Fruit fly (Drosophila melanogaster) whole organism, embryonic: ENCODE data around the gene dpr15.

Experiments
- Asciz ChIP-seq: fragments of 200-800 bp; sonication (Bioruptor generic); optimal IDR thresholded peaks from 2 replicates; lab custom pipeline; 2017; ENCODE audit warnings: missing biosample characterization, mild to moderate bottlenecking, missing genetic modification characterization, missing genetic modification reagents
- BEAF-32 ChIP-seq: fragments of 200-800 bp; sonication (Bioruptor generic); optimal IDR thresholded peaks from 3 replicates; lab custom pipeline; 2017; ENCODE audit warnings: missing biosample characterization, missing genetic modification characterization, mild to moderate bottlenecking, moderate library complexity, missing genetic modification reagents
- Blimp-1 ChIP-seq: fragments of 200-800 bp; sonication (Bioruptor generic); optimal IDR thresholded peaks from 3 replicates; lab custom pipeline; 2018; ENCODE audit warnings: missing biosample characterization, missing genetic modification characterization, mild to moderate bottlenecking, moderate library complexity, missing genetic modification reagents
- CG12769 ChIP-seq: fragments of 200-800 bp; sonication (Bioruptor generic); optimal IDR thresholded peaks from 2 replicates; lab custom pipeline; 2019; ENCODE audit warnings: missing biosample characterization, mild to moderate bottlenecking, missing genetic modification characterization, moderate library complexity
- CG13424 ChIP-seq: fragments of 200-800 bp; sonication (Bioruptor generic); optimal IDR thresholded peaks from 2 replicates; lab custom pipeline; 2019; ENCODE audit warnings: missing biosample characterization, mild to moderate bottlenecking, missing genetic modification characterization, moderate library complexity
- CG14441 ChIP-seq: fragments of 200-800 bp; sonication (Bioruptor generic); IDR thresholded peaks from 2 replicates; pipeline ENCODE4 v1.3.6; 2022; ENCODE audit warnings: missing biosample characterization, missing genetic modification characterization
- CG16779 ChIP-seq: fragments of 200-800 bp; sonication (Bioruptor generic); IDR thresholded peaks from 2 replicates; pipeline ENCODE4 v1.3.6; 2022; ENCODE audit warnings: missing biosample characterization, missing genetic modification characterization
- CG16813 ChIP-seq: fragments of 200-800 bp; sonication (Bioruptor generic); IDR thresholded peaks from 3 replicates; pipeline ENCODE4 v1.3.6; 2022; ENCODE audit warnings: missing biosample characterization, missing genetic modification characterization; ENCODE audit not compliant: partially characterized antibody
- CG17328 ChIP-seq: fragments of 200-800 bp; sonication (Bioruptor generic); IDR thresholded peaks from 2 replicates; pipeline ENCODE4 v1.3.6; 2022; ENCODE audit warnings: missing biosample characterization, missing genetic modification characterization
- CG18262 ChIP-seq: fragments of 200-800 bp; optimal IDR thresholded peaks from 3 replicates; lab custom pipeline; 2019; ENCODE audit warnings: missing biosample characterization, mild to moderate bottlenecking, missing genetic modification characterization, moderate library complexity
- CG2199 ChIP-seq: fragments of 200-800 bp; sonication (Bioruptor generic); IDR thresholded peaks from 3 replicates; pipeline ENCODE4 v1.3.6; 2022; ENCODE audit warnings: missing biosample characterization, missing genetic modification characterization
- CG2875 ChIP-seq: fragments of 200-800 bp; sonication (Bioruptor generic); optimal IDR thresholded peaks from 2 replicates; lab custom pipeline; 2017; ENCODE audit warnings: missing biosample characterization, mild to moderate bottlenecking, missing genetic modification characterization, missing genetic modification reagents
- CG30403 ChIP-seq: fragments of 200-800 bp; sonication (Bioruptor generic); optimal IDR thresholded peaks from 3 replicates; lab custom pipeline; 2016; ENCODE audit warnings: missing biosample characterization, missing genetic modification characterization
- CG5180 ChIP-seq: fragments of 200-800 bp; sonication (Bioruptor generic); optimal IDR thresholded peaks from 3 replicates; lab custom pipeline; 2017; ENCODE audit warnings: missing biosample characterization, missing genetic modification characterization, mild to moderate bottlenecking, moderate library complexity, missing genetic modification reagents
- CG5953 ChIP-seq: fragments of 200-800 bp; sonication (Bioruptor generic); IDR thresholded peaks from 2 replicates; pipeline ENCODE4 v1.3.6; 2022; ENCODE audit warnings: missing biosample characterization, missing genetic modification characterization
- CG7357 ChIP-seq: fragments of 200-800 bp; sonication (Bioruptor generic); IDR thresholded peaks from 3 replicates; pipeline ENCODE4 v1.3.6; 2022; ENCODE audit warnings: missing biosample characterization, missing genetic modification characterization
- CG7745 ChIP-seq: fragments of 200-800 bp; sonication (Bioruptor generic); optimal IDR thresholded peaks from 2 replicates; lab custom pipeline; 2018; ENCODE audit warnings: missing biosample characterization, mild to moderate bottlenecking, missing genetic modification characterization, moderate library complexity
- CG7839 ChIP-seq: fragments of 200-800 bp; sonication (Bioruptor generic); optimal IDR thresholded peaks from 3 replicates; lab custom pipeline; 2018; ENCODE audit warnings: missing biosample characterization, mild to moderate bottlenecking, missing genetic modification characterization, moderate library complexity
- CG8924 ChIP-seq: fragments of 200-800 bp; optimal IDR thresholded peaks from 3 replicates; lab custom pipeline; 2019; ENCODE audit warnings: missing biosample characterization, mild to moderate bottlenecking, missing genetic modification characterization, moderate library complexity
- H15 ChIP-seq: fragments of 200-800 bp; sonication (Bioruptor generic); IDR thresholded peaks from 3 replicates; pipeline ENCODE4 v1.3.6; 2022; ENCODE audit warnings: missing biosample characterization, missing genetic modification characterization
- Lim3 ChIP-seq: fragments of 200-800 bp; sonication (Bioruptor generic); IDR thresholded peaks from 2 replicates; pipeline ENCODE4 v1.3.6; 2022; ENCODE audit warnings: missing biosample characterization, missing genetic modification characterization
- MTF-1 ChIP-seq: fragments of 200-800 bp; sonication (Bioruptor generic); optimal IDR thresholded peaks from 2 replicates; lab custom pipeline; 2018; ENCODE audit warnings: missing biosample characterization, mild to moderate bottlenecking, missing genetic modification characterization, borderline replicate concordance
- Med ChIP-seq: fragments of 200-800 bp; sonication (Bioruptor generic); peaks from one replicate; lab custom pipeline; 2016; ENCODE audit warnings: missing biosample characterization, missing genetic modification characterization, mild to moderate bottlenecking, inconsistent platforms, moderate library complexity
- Rx ChIP-seq: fragments of 200-800 bp; sonication (Bioruptor generic); IDR thresholded peaks from 2 replicates; pipeline ENCODE4 v1.3.6; 2022; ENCODE audit warnings: missing biosample characterization, missing genetic modification characterization
- Scr ChIP-seq: fragments of 200-800 bp; sonication (Bioruptor generic); IDR thresholded peaks from 2 replicates; pipeline ENCODE4 v1.3.6; 2022; ENCODE audit warnings: missing biosample characterization, missing genetic modification characterization; ENCODE audit not compliant: partially characterized antibody
- YL-1 ChIP-seq: fragments of 200-800 bp; sonication (Bioruptor generic); optimal IDR thresholded peaks from 3 replicates; lab custom pipeline; 2017; ENCODE audit warnings: missing biosample characterization, mild to moderate bottlenecking, missing genetic modification characterization
- da ChIP-seq: fragments of 200-800 bp; sonication (Bioruptor generic); optimal IDR thresholded peaks from 2 replicates; lab custom pipeline; 2016; ENCODE audit warnings: missing biosample characterization, missing genetic modification characterization
- dpn ChIP-seq, 2 experiments: fragments of 200-800 bp; sonication (Bioruptor generic); optimal IDR thresholded peaks; 3 replicates each; lab custom pipeline; 2016; ENCODE audit warnings: missing biosample characterization in 2 of 2, missing genetic modification characterization in 2 of 2
- gsb-n ChIP-seq: fragments of 200-800 bp; sonication (Bioruptor generic); optimal IDR thresholded peaks from 3 replicates; lab custom pipeline; 2018; ENCODE audit warnings: missing biosample characterization, mild to moderate bottlenecking, missing genetic modification characterization
- lbe ChIP-seq: fragments of 200-800 bp; sonication (Bioruptor generic); optimal IDR thresholded peaks from 2 replicates; lab custom pipeline; 2016; ENCODE audit warnings: missing biosample characterization, mild to moderate bottlenecking, missing genetic modification characterization
- nerfin-2 ChIP-seq: fragments of 200-800 bp; sonication (Bioruptor generic); IDR thresholded peaks from 2 replicates; pipeline ENCODE4 v1.3.6; 2022; ENCODE audit warnings: missing biosample characterization, missing genetic modification characterization; ENCODE audit not compliant: partially characterized antibody
- pfk ChIP-seq: fragments of 200-800 bp; sonication (Bioruptor generic); optimal IDR thresholded peaks from 2 replicates; lab custom pipeline; 2018; ENCODE audit warnings: missing biosample characterization, mild to moderate bottlenecking, missing genetic modification characterization, moderate library complexity
- prd ChIP-seq, 3 experiments: fragments of >200 bp in 2 of 3; fragments of 200-800 bp in 1 of 3; sonication (Bioruptor generic) in 1 of 3; optimal IDR thresholded peaks in 2 of 3; IDR thresholded peaks in 1 of 3; 2 replicates in 2 of 3; 3 replicates in 1 of 3; pipeline versions ENCODE4 v1.3.6 to Lab custom; 2017 to 2022; ENCODE audit warnings: missing biosample characterization in 1 of 3, missing genetic modification characterization in 1 of 3
- salm ChIP-seq: fragments of 200-800 bp; sonication (Bioruptor generic); optimal IDR thresholded peaks from 2 replicates; lab custom pipeline; 2018; ENCODE audit warnings: missing biosample characterization, mild to moderate bottlenecking, missing genetic modification characterization
- slou ChIP-seq: fragments of 200-800 bp; sonication (Bioruptor generic); optimal IDR thresholded peaks from 3 replicates; lab custom pipeline; 2016; ENCODE audit warnings: missing biosample characterization, missing genetic modification characterization
- slp2 ChIP-seq: fragments of 200-800 bp; sonication (Bioruptor generic); optimal IDR thresholded peaks from 2 replicates; lab custom pipeline; 2016; ENCODE audit warnings: missing biosample characterization, missing genetic modification characterization
- ttk ChIP-seq: fragments of 200-800 bp; sonication (Bioruptor generic); IDR thresholded peaks from 2 replicates; pipeline ENCODE4 v2.1.2; 2022; ENCODE audit warnings: missing biosample characterization, missing genetic modification characterization

Gene dpr15

DNA sequence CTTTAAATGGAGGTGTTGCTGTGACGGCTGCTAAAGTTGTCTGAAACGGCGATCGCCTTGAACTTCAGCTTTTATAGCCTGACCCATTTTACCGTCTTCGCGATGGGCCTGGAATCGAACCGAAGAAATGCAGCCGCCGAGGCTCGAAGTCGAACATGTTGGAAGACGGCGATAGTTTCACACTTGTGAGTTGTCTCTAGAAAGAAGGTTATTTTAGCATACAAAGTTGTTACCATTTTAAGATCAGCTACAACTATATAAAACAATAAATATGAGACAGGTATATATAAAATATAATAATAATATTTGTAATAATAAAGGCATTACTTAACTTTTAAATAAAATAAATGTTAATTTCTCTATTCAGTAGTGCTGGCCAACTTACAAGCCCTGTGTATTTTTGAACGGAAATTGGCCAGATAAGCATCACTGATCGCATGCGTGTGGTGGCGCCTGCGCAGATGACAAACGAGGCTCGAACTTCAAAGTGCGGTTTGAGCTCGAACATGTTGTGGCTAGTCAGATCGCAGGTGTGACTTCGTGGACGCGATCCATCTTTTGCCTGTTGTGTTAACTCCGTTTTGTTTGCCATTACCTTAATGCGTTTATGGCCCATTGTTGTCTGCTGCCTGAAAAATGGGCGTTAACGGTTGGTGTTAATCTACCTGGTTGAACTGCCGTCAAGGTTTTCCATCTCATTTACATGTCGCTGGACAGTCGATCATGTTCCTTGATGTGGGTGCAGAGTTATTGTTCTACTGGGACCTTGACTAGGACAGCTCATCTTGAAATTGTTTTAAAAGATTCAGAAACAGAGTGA is 30.0 kb downstream of the dpr15 start, which contains the start of gene CG4702 (continued):
- TF ChIP-seq CG2199 (GFP tag; lab: Robert Waterston, UW) (no peak), CG8924 (tag; lab: Kevin White, UChicago) (no peak), Lim3 (GFP tag; lab: Robert Waterston, UW) (no peak), BEAF-32 (GFP tag; lab: Kevin White, UChicago) (peak; percentile 26), CG12769 (tag; lab: Kevin White, UChicago) (peak; percentile 64), CG16779 (GFP tag; lab: Robert Waterston, UW) (no peak), da (GFP tag; lab: Kevin White, UChicago) (no peak), ttk (GFP tag; lab: Robert Waterston, UW) (no peak), salm (tag; lab: Kevin White, UChicago) (no peak), YL-1 (GFP tag; lab: Kevin White, UChicago) (no peak), Scr (GFP tag; lab: Robert Waterston, UW) (peak; percentile 63), Asciz (GFP tag; lab: Kevin White, UChicago) (no peak), CG18262 (tag; lab: Kevin White, UChicago) (no peak), slou (GFP tag; lab: Kevin White, UChicago) (no peak), pfk (no peak), Med (GFP tag; lab: Kevin White, UChicago) (no peak), slp2 (GFP tag; lab: Kevin White, UChicago) (no peak), CG7745 (tag; lab: Kevin White, UChicago) (no peak), MTF-1 (GFP tag; lab: Kevin White, UChicago) (no peak), CG7839 (tag; lab: Kevin White, UChicago) (no peak), dpn (GFP tag; optimal IDR thresholded peaks at IDR 0.05; lab: Kevin White, UChicago) (no peak), CG7357 (GFP tag; lab: Robert Waterston, UW) (no peak), CG17328 (GFP tag; lab: Robert Waterston, UW) (no peak), CG30403 (GFP tag; lab: Kevin White, UChicago) (no peak), prd (optimal IDR thresholded peaks at IDR 0.05; lab: Kevin White, UChicago) (no peak), prd (GFP tag; IDR thresholded peaks at IDR 0.05; lab: Robert Waterston, UW) (no peak), nerfin-2 (no peak), CG13424 (tag; lab: Kevin White, UChicago) (no peak), CG2875 (GFP tag; lab: Kevin White, UChicago) (no peak), CG5180 (GFP tag; lab: Kevin White, UChicago) (peak; percentile 99), CG5953 (GFP tag; lab: Robert Waterston, UW) (no peak), gsb-n (tag; lab: Kevin White, UChicago) (no peak), CG14441 (GFP tag; lab: Robert Waterston, UW) (no peak), H15 (GFP tag; lab: Robert Waterston, UW) (no peak), lbe (no peak), CG16813 (GFP tag; lab: Robert Waterston, UW) (no peak)

DNA sequence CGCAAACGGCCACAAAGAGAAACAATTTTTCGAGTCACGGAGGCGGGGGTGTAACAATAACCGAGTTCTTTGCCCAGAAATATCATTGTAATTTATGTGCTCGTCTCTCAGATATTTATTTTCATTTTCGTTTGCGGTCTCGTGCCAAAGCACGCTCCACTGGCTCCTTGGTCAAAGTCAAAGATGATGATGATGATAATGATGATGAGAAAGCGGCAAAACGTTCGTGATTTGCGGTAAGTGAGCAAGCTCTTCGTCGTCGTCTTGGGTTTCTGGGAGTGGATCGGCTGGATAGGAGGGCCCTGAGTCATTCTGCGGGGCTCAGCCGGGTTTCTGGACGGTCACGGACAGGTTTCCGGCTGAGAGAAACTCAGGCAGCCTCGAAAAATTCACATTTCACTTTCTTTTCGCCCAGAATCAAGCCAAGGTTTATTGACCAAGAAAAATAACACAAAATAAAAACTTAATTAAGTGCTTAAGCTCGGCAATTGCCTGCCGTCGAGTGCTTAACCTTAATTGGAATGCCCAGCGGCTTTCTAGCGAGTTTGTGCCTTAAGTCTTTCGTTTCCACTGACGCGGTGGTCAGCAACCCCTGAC is 32.9 kb downstream of the dpr15 start:
- peak; percentile 70 for TF ChIP-seq Blimp-1 (GFP tag; lab: Kevin White, UChicago)
- no peak for TF ChIP-seq Rx
